Worm (Caenorhabditis elegans): Measurements from ENCODE around the gene C43H6.6.

Gene C43H6.6

DNA sequence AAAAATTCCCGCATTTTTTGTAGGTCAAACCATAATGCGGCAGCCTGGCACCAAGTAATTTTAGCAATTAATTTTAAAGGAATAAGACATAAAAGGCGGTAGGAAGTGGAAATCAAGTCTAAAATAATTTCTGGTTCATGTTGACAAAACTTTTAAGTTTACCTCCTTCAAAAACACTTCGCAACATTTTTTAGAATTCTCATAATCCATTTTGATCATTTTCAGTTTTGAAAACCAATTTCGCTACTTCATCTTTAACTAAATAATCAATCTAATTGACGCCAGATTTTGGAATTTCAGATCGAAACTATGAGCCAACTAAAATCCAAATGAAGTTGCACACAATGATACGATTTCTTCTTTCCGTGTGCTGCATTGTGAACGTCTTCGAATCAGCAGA lies 35.3 kb upstream of the C43H6.6 start, which contains the start of gene lgc-40:
lgc-40 (plus strand) TSS at position 301 of the 400 bp plus-strand sequence.
- no peak for TF ChIP-seq hpl-2 (GFP tag; optimal IDR thresholded peaks at IDR 0.05)
- no peak for TF ChIP-seq efl-1 (optimal IDR thresholded peaks at IDR 0.05)
- peak in 1 of 2 experiments; percentile 73 for TF ChIP-seq efl-1 (GFP tag; optimal IDR thresholded peaks at IDR 0.05 in 1 of 2)

DNA sequence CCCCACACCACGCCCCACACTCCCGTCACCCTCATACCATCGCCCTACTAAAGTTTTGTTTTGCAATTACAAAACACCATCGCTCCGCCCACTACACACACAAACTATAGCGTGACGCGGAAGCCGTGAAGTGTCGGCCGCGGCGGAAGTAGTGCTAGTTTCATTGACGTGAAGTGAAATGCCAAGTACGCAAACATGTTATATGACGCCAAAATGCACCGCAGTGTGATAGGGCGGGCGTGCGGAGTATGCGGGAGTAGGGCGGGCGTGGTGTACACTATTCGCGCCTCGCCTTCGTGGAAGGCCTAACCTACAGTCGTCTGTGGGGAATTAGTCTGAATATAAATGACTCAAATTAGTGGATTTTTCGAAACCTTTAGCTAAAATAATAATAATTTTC lies 32.2 kb upstream of the C43H6.6 start:
- TF ChIP-seq efl-1 (optimal IDR thresholded peaks at IDR 0.05) (no peak), efl-1 (GFP tag; optimal IDR thresholded peaks at IDR 0.05 in 1 of 2) (no peak), snpc-4 (tag; optimal IDR thresholded peaks at IDR 0.05) (peak; percentile 65), C16A3.4 (tag; optimal IDR thresholded peaks at IDR 0.05) (no peak), elt-2 (tag; optimal IDR thresholded peaks at IDR 0.05) (no peak), unc-62 (GFP tag; optimal IDR thresholded peaks at IDR 0.05) (no peak), skn-1 (tag; optimal IDR thresholded peaks at IDR 0.05) (no peak), pax-3 (tag; optimal IDR thresholded peaks at IDR 0.05) (no peak), fos-1 (tag; optimal IDR thresholded peaks at IDR 0.05) (no peak)

DNA sequence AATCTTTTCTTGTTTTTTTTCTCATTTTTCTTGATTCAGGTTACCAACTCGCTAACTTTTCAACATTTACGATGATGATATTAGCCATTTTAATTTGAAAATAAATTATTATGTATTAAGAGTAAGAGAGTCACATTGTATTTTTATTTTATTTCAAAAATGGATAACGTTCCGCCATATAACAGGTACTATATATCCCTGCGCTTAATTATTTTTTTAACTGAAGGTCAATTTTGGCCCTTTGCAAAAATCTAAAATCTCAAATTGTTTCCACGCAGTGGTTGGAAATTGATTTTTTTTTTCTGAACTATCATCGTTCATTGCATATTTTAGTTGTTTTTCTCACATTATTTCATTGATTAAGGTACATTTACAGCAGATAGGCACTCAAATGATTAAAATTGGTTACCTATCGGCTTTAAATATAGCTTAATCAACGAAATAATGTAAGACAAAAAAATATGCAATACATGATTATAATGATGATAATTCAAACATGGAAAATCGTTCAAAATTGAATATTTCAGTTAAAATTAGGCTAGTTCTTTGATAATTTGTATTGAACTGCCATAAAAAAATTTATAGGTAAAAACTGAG lies 30.3 kb upstream of the C43H6.6 start:
- TF ChIP-seq fos-1 (tag; optimal IDR thresholded peaks at IDR 0.05): peak; percentile 78
- peak; percentile 70 for TF ChIP-seq lir-3 (tag; optimal IDR thresholded peaks at IDR 0.05; ENCODE audit: poor library complexity)
- peak; percentile 86 for TF ChIP-seq lin-39 (tag; optimal IDR thresholded peaks at IDR 0.05)
- TF ChIP-seq ets-5 (GFP tag; IDR thresholded peaks at IDR 0.05): no peak
- no peak for TF ChIP-seq unc-30 (tag; optimal IDR thresholded peaks at IDR 0.05)
- TF ChIP-seq ceh-88 (GFP tag; IDR thresholded peaks at IDR 0.05): peak; percentile 81
- peak; percentile 69; the same call in 1 of the 2 replicates for TF ChIP-seq mab-9 (GFP tag; IDR thresholded peaks at IDR 0.05)
- TF ChIP-seq lin-13 (GFP tag; optimal IDR thresholded peaks at IDR 0.05): peak; percentile 85
- no peak for TF ChIP-seq unc-62 (GFP tag; optimal IDR thresholded peaks at IDR 0.05)
- TF ChIP-seq ceh-90 (tag; optimal IDR thresholded peaks at IDR 0.05): no peak
- TF ChIP-seq ceh-8 (GFP tag; optimal IDR thresholded peaks at IDR 0.05): peak; percentile 88
- peak; percentile 94 for TF ChIP-seq mep-1 (tag; optimal IDR thresholded peaks at IDR 0.05)
- no peak for TF ChIP-seq tlp-1 (tag; optimal IDR thresholded peaks at IDR 0.05)
- peak; percentile 31 for TF ChIP-seq sup-37 (GFP tag; optimal IDR thresholded peaks at IDR 0.05)
- no peak for TF ChIP-seq pqm-1 (tag; optimal IDR thresholded peaks at IDR 0.05)
- no peak for TF ChIP-seq Y116A8C.19 (tag; optimal IDR thresholded peaks at IDR 0.05; ENCODE audit: borderline replicate concordance)
- peak in 2 of 3 experiments; percentile 23 to 37 for TF ChIP-seq dpl-1 (GFP tag; optimal IDR thresholded peaks at IDR 0.05)
- peak; percentile 73 for TF ChIP-seq xbp-1 (tag; optimal IDR thresholded peaks at IDR 0.05)
- TF ChIP-seq hlh-17 (GFP tag; optimal IDR thresholded peaks at IDR 0.05; ENCODE audit: borderline replicate concordance): no peak
- peak; percentile 52 to 85 (median 81) for TF ChIP-seq ceh-82 (tag; optimal IDR thresholded peaks at IDR 0.05)
- peak; percentile 88 for TF ChIP-seq sox-4 (tag; optimal IDR thresholded peaks at IDR 0.05)
- TF ChIP-seq aha-1 (tag; optimal IDR thresholded peaks at IDR 0.05): no peak
- peak; percentile 85 for TF ChIP-seq C16A3.4 (tag; optimal IDR thresholded peaks at IDR 0.05)
- TF ChIP-seq zag-1 (tag; optimal IDR thresholded peaks at IDR 0.05): no peak
- TF ChIP-seq isw-1 (GFP tag; IDR thresholded peaks at IDR 0.05): peak; percentile 48
- TF ChIP-seq elt-3 (tag; optimal IDR thresholded peaks at IDR 0.05): peak in 5 of 6 experiments; percentile 32 to 96 (median 77)
- TF ChIP-seq unc-86 (tag; optimal IDR thresholded peaks at IDR 0.05): no peak
- peak; percentile 85 for TF ChIP-seq lin-14 (GFP tag; optimal IDR thresholded peaks at IDR 0.05)
- peak; percentile 67 for TF ChIP-seq snpc-4 (tag; optimal IDR thresholded peaks at IDR 0.05)
- TF ChIP-seq zip-4 (GFP tag; optimal IDR thresholded peaks at IDR 0.05): peak; percentile 65
- TF ChIP-seq nhr-20 (tag; optimal IDR thresholded peaks at IDR 0.05): peak; percentile 87
- no peak for TF ChIP-seq fkh-4 (tag; optimal IDR thresholded peaks at IDR 0.05; ENCODE audit: borderline replicate concordance)
- peak; percentile 99 for TF ChIP-seq skn-1 (tag; optimal IDR thresholded peaks at IDR 0.05)
- no peak for TF ChIP-seq unc-98 (GFP tag; IDR thresholded peaks at IDR 0.05)
- no peak for TF ChIP-seq vab-15 (tag; optimal IDR thresholded peaks at IDR 0.05)
- TF ChIP-seq nhr-237 (tag; optimal IDR thresholded peaks at IDR 0.05): peak; percentile 90
- no peak for TF ChIP-seq nhr-76 (tag; optimal IDR thresholded peaks at IDR 0.05)
- peak; percentile 83 for TF ChIP-seq tbx-2 (tag; optimal IDR thresholded peaks at IDR 0.05)
- peak; percentile 96 for TF ChIP-seq nhr-47 (tag; optimal IDR thresholded peaks at IDR 0.05)
- peak; percentile 96 for TF ChIP-seq nhr-11 (tag; optimal IDR thresholded peaks at IDR 0.05)
- peak; percentile 55 to 62 for TF ChIP-seq efl-1 (optimal IDR thresholded peaks at IDR 0.05)
- TF ChIP-seq efl-1 (GFP tag; optimal IDR thresholded peaks at IDR 0.05 in 1 of 2): peak in 1 of 2 experiments; percentile 94
- peak in 1 of 2 experiments; percentile 23 for TF ChIP-seq mdl-1 (tag; optimal IDR thresholded peaks at IDR 0.05)

All from whole organism, L1 larva.